Worm (Caenorhabditis elegans) whole organism, L2 larva: ENCODE results near the gene mob-4.
A peak's percentile ranks its signal among the peaks of the same experiment; 100 is the strongest.

Experiments used
- C34F6.9 ChIP-seq: fragments of 150-350 bp; optimal IDR thresholded peaks from 2 replicates; lab custom pipeline; 2014; ENCODE audit warnings: missing biosample characterization, missing genetic modification characterization
- R02D3.7 ChIP-seq: fragments of 150-350 bp; optimal IDR thresholded peaks from 2 replicates; lab custom pipeline; 2014; ENCODE audit warnings: missing biosample characterization, missing genetic modification characterization
- Y55F3AM.14 ChIP-seq: fragments of 200-800 bp; sonication (Bioruptor generic); optimal IDR thresholded peaks from 2 replicates; lab custom pipeline; 2018; ENCODE audit warnings: mild to moderate bottlenecking, missing genetic modification characterization, missing compliant biosample characterization
- ZK546.5 ChIP-seq: sonication (generic microtip); optimal IDR thresholded peaks from 2 replicates; lab custom pipeline; 2017; ENCODE audit warnings: missing biosample characterization, missing genetic modification characterization
- alr-1 ChIP-seq: fragments of 150-350 bp; optimal IDR thresholded peaks from 2 replicates; lab custom pipeline; 2014; ENCODE audit warnings: missing biosample characterization, missing genetic modification characterization
- aly-2 ChIP-seq: fragments of 150-350 bp; optimal IDR thresholded peaks from 2 replicates; lab custom pipeline; 2014; ENCODE audit warnings: missing biosample characterization, missing genetic modification characterization
- ama-1 ChIP-seq: fragments of 150-350 bp; optimal IDR thresholded peaks from 2 replicates; lab custom pipeline; 2018; ENCODE audit warnings: inconsistent platforms
- blmp-1 ChIP-seq: sonication (generic microtip); optimal IDR thresholded peaks from 2 replicates; lab custom pipeline; 2017; ENCODE audit warnings: missing genetic modification characterization, mild to moderate bottlenecking, missing compliant biosample characterization, antibody characterized with exemption, moderate library complexity; ENCODE audit not compliant: insufficient read depth
- ceh-16 ChIP-seq: fragments of 150-350 bp; optimal IDR thresholded peaks from 2 replicates; lab custom pipeline; 2014; ENCODE audit warnings: missing biosample characterization, missing genetic modification characterization
- ceh-82 ChIP-seq: fragments of 150-350 bp; optimal IDR thresholded peaks from 2 replicates; lab custom pipeline; 2014; ENCODE audit warnings: missing biosample characterization, missing genetic modification characterization
- crh-2 ChIP-seq: sonication (generic microtip); optimal IDR thresholded peaks from 2 replicates; lab custom pipeline; 2017; ENCODE audit warnings: missing biosample characterization, missing genetic modification characterization
- egl-27 ChIP-seq: sonication (generic microtip); optimal IDR thresholded peaks from 3 replicates; lab custom pipeline; 2017; ENCODE audit warnings: missing biosample characterization, missing genetic modification reagents, missing genetic modification characterization
- elt-1 ChIP-seq: fragments of 150-350 bp; optimal IDR thresholded peaks from 2 replicates; lab custom pipeline; 2014; ENCODE audit warnings: missing biosample characterization, missing genetic modification characterization
- elt-3 ChIP-seq: sonication (generic microtip); optimal IDR thresholded peaks from 2 replicates; lab custom pipeline; 2017; ENCODE audit warnings: missing biosample characterization, missing genetic modification characterization
- fos-1 ChIP-seq: fragments of 150-350 bp; optimal IDR thresholded peaks from 2 replicates; lab custom pipeline; 2014; ENCODE audit warnings: missing biosample characterization, missing genetic modification characterization
- gmeb-1 ChIP-seq: fragments of 150-350 bp; optimal IDR thresholded peaks from 2 replicates; lab custom pipeline; 2014; ENCODE audit warnings: missing biosample characterization, missing genetic modification characterization
- lin-11 ChIP-seq: fragments of 150-350 bp; sonication (generic microtip); optimal IDR thresholded peaks from 2 replicates; lab custom pipeline; 2014; ENCODE audit warnings: missing biosample characterization, missing genetic modification characterization, inconsistent platforms, mixed read lengths
- lin-13 ChIP-seq: fragments of 150-350 bp; optimal IDR thresholded peaks from 2 replicates; lab custom pipeline; 2014; ENCODE audit warnings: missing biosample characterization, missing genetic modification reagents, missing genetic modification characterization
- lin-39 ChIP-seq: fragments of 150-350 bp; optimal IDR thresholded peaks from 2 replicates; lab custom pipeline; 2014; ENCODE audit warnings: missing biosample characterization, missing genetic modification reagents, missing genetic modification characterization
- lsy-2 ChIP-seq, 2 experiments: fragments of 150-350 bp in 1 of 2; sonication (generic microtip) in 1 of 2; optimal IDR thresholded peaks; 2 replicates each; lab custom pipeline; 2014 to 2017; ENCODE audit warnings: missing biosample characterization in 2 of 2, missing genetic modification characterization in 2 of 2
- mab-5 ChIP-seq: fragments of 150-350 bp; optimal IDR thresholded peaks from 2 replicates; lab custom pipeline; 2014; ENCODE audit warnings: missing biosample characterization, missing genetic modification characterization
- mbf-1 ChIP-seq: sonication (generic microtip); optimal IDR thresholded peaks from 2 replicates; lab custom pipeline; 2017; ENCODE audit warnings: missing biosample characterization, missing genetic modification characterization
- mdl-1 ChIP-seq, 2 experiments: fragments of 150-350 bp in 1 of 2; sonication (generic microtip) in 1 of 2; optimal IDR thresholded peaks; 2 replicates each; lab custom pipeline; 2017; ENCODE audit warnings: missing biosample characterization in 2 of 2, missing genetic modification characterization in 2 of 2
- nhr-10 ChIP-seq: sonication (generic microtip); optimal IDR thresholded peaks from 2 replicates; lab custom pipeline; 2017; ENCODE audit warnings: missing biosample characterization, missing genetic modification characterization
- nhr-11 ChIP-seq: fragments of 150-350 bp; optimal IDR thresholded peaks from 2 replicates; lab custom pipeline; 2014; ENCODE audit warnings: missing biosample characterization, missing genetic modification characterization
- nhr-12 ChIP-seq: fragments of 150-350 bp; optimal IDR thresholded peaks from 2 replicates; lab custom pipeline; 2014; ENCODE audit warnings: missing biosample characterization, missing genetic modification characterization
- nhr-129 ChIP-seq: fragments of 150-350 bp; optimal IDR thresholded peaks from 2 replicates; lab custom pipeline; 2014; ENCODE audit warnings: missing biosample characterization, missing genetic modification characterization
- nhr-21 ChIP-seq: fragments of 150-350 bp; optimal IDR thresholded peaks from 2 replicates; lab custom pipeline; 2014; ENCODE audit warnings: missing biosample characterization, missing genetic modification characterization
- nhr-23 ChIP-seq: fragments of 150-350 bp; optimal IDR thresholded peaks from 2 replicates; lab custom pipeline; 2014; ENCODE audit warnings: missing biosample characterization, missing genetic modification reagents, missing genetic modification characterization
- nhr-237 ChIP-seq: fragments of 150-350 bp; optimal IDR thresholded peaks from 2 replicates; lab custom pipeline; 2014; ENCODE audit warnings: missing biosample characterization, missing genetic modification characterization
- nhr-25 ChIP-seq: fragments of 150-350 bp; sonication (generic microtip); optimal IDR thresholded peaks from 3 replicates; lab custom pipeline; 2014; ENCODE audit warnings: missing biosample characterization, missing genetic modification characterization
- nhr-6 ChIP-seq: fragments of 150-350 bp; optimal IDR thresholded peaks from 2 replicates; lab custom pipeline; 2014; ENCODE audit warnings: missing biosample characterization, missing genetic modification characterization
- peb-1 ChIP-seq: fragments of 150-350 bp; optimal IDR thresholded peaks from 2 replicates; lab custom pipeline; 2014; ENCODE audit warnings: missing biosample characterization, missing genetic modification characterization
- sem-4 ChIP-seq: fragments of 150-350 bp; optimal IDR thresholded peaks from 2 replicates; lab custom pipeline; 2014; ENCODE audit warnings: missing biosample characterization, missing genetic modification reagents, missing genetic modification characterization
- skn-1 ChIP-seq: sonication (generic microtip); optimal IDR thresholded peaks from 2 replicates; lab custom pipeline; 2017; ENCODE audit warnings: missing biosample characterization, missing genetic modification characterization
- sma-3 ChIP-seq: sonication (generic microtip); optimal IDR thresholded peaks from 2 replicates; lab custom pipeline; 2016; ENCODE audit warnings: missing genetic modification reagents, missing genetic modification characterization, missing compliant biosample characterization
- sma-9 ChIP-seq, 2 experiments: fragments of 150-350 bp in 1 of 2; sonication (generic microtip) in 1 of 2; optimal IDR thresholded peaks; 2 replicates each; lab custom pipeline; 2014 to 2016; ENCODE audit warnings: missing genetic modification characterization in 2 of 2, mild to moderate bottlenecking in 1 of 2, missing biosample characterization in 1 of 2, missing compliant biosample characterization in 1 of 2, missing genetic modification reagents in 1 of 2, moderate library complexity in 1 of 2
- snpc-4 ChIP-seq: fragments of 150-350 bp; optimal IDR thresholded peaks from 2 replicates; lab custom pipeline; 2014; ENCODE audit warnings: missing biosample characterization, missing genetic modification characterization
- unc-62 ChIP-seq: fragments of 150-350 bp; optimal IDR thresholded peaks from 2 replicates; lab custom pipeline; 2014; ENCODE audit warnings: missing biosample characterization, missing genetic modification reagents, missing genetic modification characterization
- zag-1 ChIP-seq: fragments of 150-350 bp; optimal IDR thresholded peaks from 2 replicates; lab custom pipeline; 2014; ENCODE audit warnings: missing biosample characterization, missing genetic modification characterization
- ztf-11 ChIP-seq: sonication (generic microtip); optimal IDR thresholded peaks from 2 replicates; lab custom pipeline; 2017; ENCODE audit warnings: missing biosample characterization, missing genetic modification characterization
- ztf-4 ChIP-seq: fragments of 150-350 bp; optimal IDR thresholded peaks from 2 replicates; lab custom pipeline; 2014; ENCODE audit warnings: missing biosample characterization, missing genetic modification characterization

mob-4 gene

DNA sequence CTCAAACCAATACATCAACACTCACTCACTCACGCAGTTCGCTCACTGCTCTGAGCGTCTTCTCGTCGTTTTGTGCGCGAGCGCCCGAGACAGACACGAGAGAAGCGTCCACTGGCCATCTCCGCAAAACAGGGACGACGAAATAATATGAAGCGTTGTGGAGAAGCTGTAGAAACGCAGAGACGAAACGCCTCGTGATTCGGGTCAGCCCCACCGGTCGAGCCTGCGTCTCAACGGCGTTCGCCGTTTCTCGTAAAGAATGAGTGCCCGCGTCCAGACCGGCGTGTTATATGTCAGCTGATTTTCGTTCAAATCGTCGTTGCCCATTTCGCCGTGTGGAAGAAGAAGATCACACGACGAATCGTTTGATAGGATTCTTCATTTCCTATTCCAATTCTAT, 2.6 kb downstream of the mob-4 start, which contains the start of gene fbxl-1 (continued):
- TF ChIP-seq nhr-10 (tag; lab: Kevin White, UChicago) (no peak), lin-13 (GFP tag; lab: Kevin White, UChicago) (peak; percentile 51), egl-27 (peak; percentile 30), peb-1 (no peak), ceh-82 (tag; lab: Kevin White, UChicago) (no peak), mbf-1 (tag; lab: Kevin White, UChicago) (no peak), blmp-1 (tag; lab: Kevin White, UChicago) (no peak), nhr-12 (tag; lab: Kevin White, UChicago) (no peak), nhr-25 (tag; lab: Kevin White, UChicago) (peak; percentile 54), lsy-2 (tag; optimal IDR thresholded peaks at IDR 0.05; lab: Kevin White, UChicago) (peak in 1 of 2 experiments; percentile 88), fos-1 (peak; percentile 70), gmeb-1 (peak; percentile 44), nhr-237 (no peak), skn-1 (tag; lab: Kevin White, UChicago) (no peak), mdl-1 (tag; optimal IDR thresholded peaks at IDR 0.05; lab: Kevin White, UChicago) (peak; percentile 78 to 92), ztf-11 (tag; lab: Kevin White, UChicago) (no peak)

DNA sequence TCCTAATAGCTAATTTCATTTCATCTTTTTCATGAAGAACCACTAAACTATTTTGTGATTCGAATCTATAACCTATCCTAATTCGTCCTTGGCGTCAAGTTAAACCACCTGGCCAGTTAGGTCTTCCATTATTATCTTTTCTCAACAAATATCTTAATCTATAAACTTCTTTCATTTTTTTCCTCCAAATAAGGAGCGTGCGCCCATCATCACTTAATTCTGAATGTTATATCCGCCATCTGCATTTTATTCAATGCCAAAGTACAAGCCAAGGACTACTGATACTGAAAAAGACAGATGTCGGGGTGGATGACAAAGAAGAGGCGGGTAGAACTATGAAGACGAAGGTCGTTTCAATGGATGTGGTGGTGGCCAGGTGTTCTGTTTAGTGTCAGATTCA, 4.0 kb downstream of the mob-4 start:
- TF ChIP-seq mab-5 (tag; lab: Kevin White, UChicago) (no peak), lin-39 (tag; lab: Kevin White, UChicago) (no peak), nhr-11 (tag; lab: Kevin White, UChicago) (no peak), snpc-4 (tag; lab: Kevin White, UChicago) (no peak), Y55F3AM.14 (GFP tag; lab: Kevin White, UChicago) (no peak), nhr-25 (tag; lab: Kevin White, UChicago) (peak; percentile 44)

DNA sequence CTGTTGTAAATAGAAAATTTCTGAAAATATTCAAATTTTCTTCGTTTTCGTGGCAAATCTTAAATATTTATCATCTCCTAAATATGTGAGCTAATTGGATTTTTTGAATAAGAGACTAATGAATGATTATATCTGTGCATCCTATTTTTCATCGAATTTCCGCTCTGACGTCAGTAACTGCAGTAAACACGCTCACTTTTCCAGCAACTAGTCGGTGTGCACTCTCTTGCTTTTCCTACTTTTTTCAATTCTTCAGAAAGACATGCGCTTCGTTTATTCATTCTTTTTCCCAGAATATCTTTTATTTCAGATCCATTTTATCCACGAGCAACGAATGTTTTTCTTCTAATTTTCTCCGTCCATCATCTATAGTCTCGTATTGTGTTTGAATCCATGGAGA, 4.6 kb downstream of the mob-4 start:
- TF ChIP-seq C34F6.9 (tag; lab: Kevin White, UChicago) (peak; percentile 48), ztf-11 (tag; lab: Kevin White, UChicago) (no peak), nhr-23 (tag; lab: Kevin White, UChicago) (no peak), nhr-6 (tag; lab: Kevin White, UChicago) (peak; percentile 41), mbf-1 (tag; lab: Kevin White, UChicago) (no peak), nhr-25 (tag; lab: Kevin White, UChicago) (no peak), elt-3 (tag; lab: Kevin White, UChicago) (no peak), lsy-2 (tag; optimal IDR thresholded peaks at IDR 0.05; lab: Kevin White, UChicago) (peak in 1 of 2 experiments; percentile 57), ZK546.5 (tag; lab: Kevin White, UChicago) (no peak), alr-1 (tag; lab: Kevin White, UChicago) (no peak), ceh-82 (tag; lab: Kevin White, UChicago) (no peak), elt-1 (tag; lab: Kevin White, UChicago) (no peak), egl-27 (no peak), nhr-21 (tag; lab: Kevin White, UChicago) (no peak), nhr-10 (tag; lab: Kevin White, UChicago) (no peak), sma-9 (GFP tag; optimal IDR thresholded peaks at IDR 0.05; lab: Kevin White, UChicago) (peak; percentile 8), sma-9 (tag; optimal IDR thresholded peaks at IDR 0.05; lab: Kevin White, UChicago) (no peak), unc-62 (GFP tag; lab: Kevin White, UChicago) (no peak), mdl-1 (tag; optimal IDR thresholded peaks at IDR 0.05; lab: Kevin White, UChicago) (no peak), nhr-129 (tag; lab: Kevin White, UChicago) (peak; percentile 2), sma-3 (GFP tag; lab: Kevin White, UChicago) (no peak), aly-2 (tag; lab: Kevin White, UChicago) (no peak), skn-1 (tag; lab: Kevin White, UChicago) (no peak), ceh-16 (tag; lab: Kevin White, UChicago) (no peak), sem-4 (tag; lab: Kevin White, UChicago) (no peak), lin-13 (GFP tag; lab: Kevin White, UChicago) (no peak), crh-2 (peak; percentile 42)

DNA sequence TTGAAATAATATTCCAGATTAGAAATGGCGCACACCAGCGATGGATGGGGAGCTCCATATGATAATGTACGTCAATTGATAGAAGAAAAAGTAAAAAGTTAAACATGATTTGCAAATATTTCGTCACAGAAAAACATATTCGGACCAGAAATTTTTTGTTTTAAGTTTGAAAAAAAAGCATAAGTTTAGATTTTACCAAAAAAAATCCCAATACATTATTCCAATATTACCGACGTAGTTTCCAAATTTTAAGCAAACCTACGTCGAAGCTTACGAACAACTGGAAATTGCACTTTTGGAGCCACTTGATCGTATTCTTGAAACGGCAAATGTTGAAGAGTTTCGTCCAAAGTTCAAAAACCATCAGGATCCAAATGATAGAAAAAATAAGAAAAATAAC, 7.7 kb downstream of the mob-4 start, which contains the start of gene henn-1:
Gene henn-1 (plus strand): TSS at position 18 of the 400 bp plus-strand sequence.
- TF ChIP-seq aly-2 (tag; lab: Kevin White, UChicago), result no peak
- TF ChIP-seq lin-11 (tag; lab: Kevin White, UChicago), result no peak
- TF ChIP-seq sma-3 (GFP tag; lab: Kevin White, UChicago), result no peak
- TF ChIP-seq nhr-12 (tag; lab: Kevin White, UChicago), result no peak
- no peak for TF ChIP-seq ceh-16 (tag; lab: Kevin White, UChicago)
- no peak for TF ChIP-seq sma-9 (GFP tag; optimal IDR thresholded peaks at IDR 0.05; lab: Kevin White, UChicago)
- TF ChIP-seq sma-9 (tag; optimal IDR thresholded peaks at IDR 0.05; lab: Kevin White, UChicago), result no peak
- no peak for TF ChIP-seq nhr-11 (tag; lab: Kevin White, UChicago)
- TF ChIP-seq blmp-1 (tag; lab: Kevin White, UChicago), result no peak
- no peak for TF ChIP-seq zag-1 (tag; lab: Kevin White, UChicago)
- no peak for TF ChIP-seq ama-1 (lab: Kevin White, UChicago)
- TF ChIP-seq Y55F3AM.14 (GFP tag; lab: Kevin White, UChicago), result no peak
- no peak for TF ChIP-seq ztf-4
- TF ChIP-seq crh-2, result no peak
- TF ChIP-seq nhr-237, result no peak
- TF ChIP-seq R02D3.7 (tag; lab: Kevin White, UChicago), result no peak
- TF ChIP-seq unc-62 (GFP tag; lab: Kevin White, UChicago), result no peak
- no peak for TF ChIP-seq lin-39 (tag; lab: Kevin White, UChicago)
- no peak for TF ChIP-seq mdl-1 (tag; optimal IDR thresholded peaks at IDR 0.05; lab: Kevin White, UChicago)
- no peak for TF ChIP-seq elt-3 (tag; lab: Kevin White, UChicago)
- TF ChIP-seq, all 48 proteins: peak for 0
